Fruit fly (Drosophila melanogaster) whole organism, wandering third instar larva: Measurements from ENCODE around the gene CG16985.
A peak's percentile ranks its signal among the peaks of the same experiment; 100 is the strongest.

Experiments
- Abd-B ChIP-seq: fragments of >200 bp; optimal IDR thresholded peaks from 2 replicates; lab custom pipeline; 2017; ENCODE audit warnings: missing biosample characterization, missing genetic modification characterization
- CG32264 ChIP-seq: fragments of 200-800 bp; sonication (Bioruptor generic); optimal IDR thresholded peaks from 2 replicates; lab custom pipeline; 2016; ENCODE audit warnings: missing biosample characterization, missing genetic modification characterization
- CrebA ChIP-seq: fragments of 200-800 bp; sonication (Bioruptor generic); optimal IDR thresholded peaks from 2 replicates; lab custom pipeline; 2016; ENCODE audit warnings: missing biosample characterization, mild to moderate bottlenecking, missing genetic modification characterization, borderline replicate concordance
- Dfd ChIP-seq: fragments of >200 bp; optimal IDR thresholded peaks from 2 replicates; lab custom pipeline; 2017; ENCODE audit warnings: missing biosample characterization, missing genetic modification characterization
- GATAd ChIP-seq: sonication (Bioruptor generic); optimal IDR thresholded peaks from 2 replicates; lab custom pipeline; 2016; ENCODE audit warnings: missing biosample characterization, missing genetic modification characterization
- HLH106 ChIP-seq: fragments of 200-800 bp; optimal IDR thresholded peaks from 3 replicates; lab custom pipeline; 2019; ENCODE audit warnings: missing biosample characterization, mild to moderate bottlenecking, missing genetic modification characterization, moderate library complexity
- Hnf4 ChIP-seq: fragments of 200-800 bp; sonication (Bioruptor generic); optimal IDR thresholded peaks from 2 replicates; lab custom pipeline; 2016; ENCODE audit warnings: missing biosample characterization, mild to moderate bottlenecking, missing genetic modification characterization
- Hr83 ChIP-seq: fragments of 200-300 bp; sonication (Bioruptor generic); optimal IDR thresholded peaks from 2 replicates; lab custom pipeline; 2016; ENCODE audit warnings: missing biosample characterization, mild to moderate bottlenecking, missing genetic modification characterization, moderate library complexity; ENCODE audit not compliant: poor library complexity, severe bottlenecking
- Jra ChIP-seq: sonication (Bioruptor generic); optimal IDR thresholded peaks from 2 replicates; lab custom pipeline; 2016; ENCODE audit warnings: missing biosample characterization, missing genetic modification characterization
- Mio ChIP-seq: sonication (Bioruptor generic); optimal IDR thresholded peaks from 2 replicates; lab custom pipeline; 2016; ENCODE audit warnings: missing biosample characterization, missing genetic modification characterization
- N ChIP-seq: fragments of >200 bp; optimal IDR thresholded peaks from 2 replicates; lab custom pipeline; 2018; ENCODE audit warnings: missing biosample characterization, missing external identifiers, missing genetic modification characterization
- OdsH ChIP-seq: fragments of 200-800 bp; sonication (Bioruptor generic); optimal IDR thresholded peaks from 2 replicates; lab custom pipeline; 2016; ENCODE audit warnings: missing biosample characterization, mild to moderate bottlenecking, missing genetic modification characterization
- Rel ChIP-seq, 2 experiments: fragments of 200-800 bp; sonication (Bioruptor generic) in 1 of 2; optimal IDR thresholded peaks; 2 replicates in 1 of 2; 3 replicates in 1 of 2; lab custom pipeline; 2016 to 2019; ENCODE audit warnings: mild to moderate bottlenecking in 2 of 2, missing biosample characterization in 2 of 2, missing genetic modification characterization in 2 of 2, moderate library complexity in 1 of 2
- br ChIP-seq: fragments of 200-800 bp; sonication (Bioruptor generic); optimal IDR thresholded peaks from 2 replicates; lab custom pipeline; 2016; ENCODE audit warnings: missing biosample characterization, missing genetic modification characterization
- brk ChIP-seq: fragments of 200-800 bp; sonication (Bioruptor generic); optimal IDR thresholded peaks from 2 replicates; lab custom pipeline; 2016; ENCODE audit warnings: missing biosample characterization, mild to moderate bottlenecking, missing genetic modification characterization
- dsf ChIP-seq: sonication (Bioruptor generic); optimal IDR thresholded peaks from 2 replicates; lab custom pipeline; 2016; ENCODE audit warnings: missing biosample characterization, missing genetic modification characterization, borderline replicate concordance
- fru ChIP-seq: fragments of 200-800 bp; sonication (Bioruptor generic); optimal IDR thresholded peaks from 3 replicates; lab custom pipeline; 2016; ENCODE audit warnings: missing biosample characterization, mild to moderate bottlenecking, missing genetic modification characterization
- h ChIP-seq: fragments of 200-800 bp; sonication (Bioruptor generic); optimal IDR thresholded peaks from 3 replicates; lab custom pipeline; 2016; ENCODE audit warnings: missing biosample characterization, mild to moderate bottlenecking, missing genetic modification characterization
- jim ChIP-seq: fragments of 175-275, 200-325 bp; sonication (Bioruptor generic); optimal IDR thresholded peaks from 2 replicates; lab custom pipeline; 2016; ENCODE audit warnings: missing biosample characterization, mild to moderate bottlenecking, missing genetic modification characterization
- pan ChIP-seq: fragments of >200 bp; optimal IDR thresholded peaks from 2 replicates; lab custom pipeline; 2017
- psq ChIP-seq: fragments of 200-800 bp; sonication (Bioruptor generic); optimal IDR thresholded peaks from 3 replicates; lab custom pipeline; 2017; ENCODE audit warnings: missing biosample characterization, mild to moderate bottlenecking, missing genetic modification characterization, moderate library complexity
- rgr ChIP-seq: fragments of 200-800 bp; sonication (Bioruptor generic); optimal IDR thresholded peaks from 3 replicates; lab custom pipeline; 2016; ENCODE audit warnings: missing biosample characterization, mild to moderate bottlenecking, missing genetic modification characterization
- sage ChIP-seq: fragments of 200-800 bp; sonication (Bioruptor generic); optimal IDR thresholded peaks from 2 replicates; lab custom pipeline; 2016; ENCODE audit warnings: missing biosample characterization, mild to moderate bottlenecking, missing genetic modification characterization
- sv ChIP-seq: fragments of 200-800 bp; sonication (Bioruptor generic); optimal IDR thresholded peaks from 3 replicates; lab custom pipeline; 2016; ENCODE audit warnings: missing biosample characterization, missing genetic modification characterization
- woc ChIP-seq: sonication (Bioruptor generic); optimal IDR thresholded peaks from 2 replicates; lab custom pipeline; 2016; ENCODE audit warnings: missing biosample characterization, mild to moderate bottlenecking, missing genetic modification characterization

Gene CG16985

DNA sequence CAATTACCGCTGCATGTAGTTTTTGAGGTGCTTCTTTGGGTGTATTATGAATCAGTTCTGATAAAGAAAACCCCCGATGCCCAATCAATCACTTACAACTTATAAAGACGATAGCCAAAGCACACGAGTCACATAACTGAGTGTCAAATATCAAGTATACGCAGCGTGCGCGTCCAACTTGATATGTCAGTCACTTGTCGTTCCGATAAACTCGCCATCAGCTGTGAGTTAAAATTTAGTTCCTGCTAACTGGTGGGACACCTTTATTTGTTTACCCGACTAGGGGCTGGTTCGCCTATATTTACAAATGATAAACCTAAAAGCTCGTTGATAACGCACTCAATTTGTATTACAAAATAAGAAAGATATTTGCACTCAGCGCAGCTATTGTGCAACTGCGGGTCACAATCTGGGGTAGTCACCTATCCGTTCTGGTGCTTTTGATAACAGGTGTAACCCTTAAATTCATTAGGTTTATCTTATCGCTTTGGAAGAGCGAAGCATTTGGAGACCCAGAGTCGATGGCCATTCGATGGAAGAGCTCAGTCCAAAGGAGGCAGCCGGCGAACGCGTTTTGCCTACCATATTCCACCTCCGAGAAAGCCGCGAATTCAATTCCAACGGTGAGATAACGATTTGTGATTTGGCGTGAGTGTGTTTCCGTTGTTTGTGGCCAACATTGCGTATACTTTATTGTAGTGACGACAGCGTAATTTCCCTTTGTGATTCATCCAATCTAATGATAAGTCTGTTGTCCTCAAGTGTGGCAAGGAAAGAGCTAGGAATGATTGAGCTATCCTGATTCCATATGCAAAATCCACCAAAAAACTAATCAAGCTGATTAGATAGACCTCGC is 48.7 kb downstream of the CG16985 start, which contains the start of gene CG1246:
Gene CG1246 (plus strand): TSS at position 526 of the 856 bp plus-strand sequence.
- TF ChIP-seq psq = no peak
- TF ChIP-seq Abd-B (GFP tag; lab: Kevin White, UChicago) = no peak
- TF ChIP-seq jim (GFP tag; lab: Kevin White, UChicago) = no peak
- TF ChIP-seq brk = no peak
- TF ChIP-seq N (GFP tag; lab: Kevin White, UChicago) = no peak
- peak; percentile 17 for TF ChIP-seq Jra (GFP tag; lab: Kevin White, UChicago)
- peak; percentile 4 for TF ChIP-seq rgr (GFP tag; lab: Kevin White, UChicago)
- TF ChIP-seq woc (GFP tag; lab: Kevin White, UChicago) = no peak
- no peak for TF ChIP-seq Rel (GFP tag; optimal IDR thresholded peaks at IDR 0.05; lab: Kevin White, UChicago)
- TF ChIP-seq Rel (tag; optimal IDR thresholded peaks at IDR 0.05; lab: Kevin White, UChicago) = peak; percentile 56
- no peak for TF ChIP-seq dsf
- no peak for TF ChIP-seq fru (GFP tag; lab: Kevin White, UChicago)
- TF ChIP-seq pan (lab: Kevin White, UChicago) = no peak
- no peak for TF ChIP-seq br (GFP tag; lab: Kevin White, UChicago)
- no peak for TF ChIP-seq CG32264 (GFP tag; lab: Kevin White, UChicago)
- no peak for TF ChIP-seq Hr83 (GFP tag; lab: Kevin White, UChicago)
- TF ChIP-seq GATAd (GFP tag; lab: Kevin White, UChicago) = no peak
- no peak for TF ChIP-seq sage (GFP tag; lab: Kevin White, UChicago)
- no peak for TF ChIP-seq HLH106 (tag; lab: Kevin White, UChicago)
- no peak for TF ChIP-seq sv (GFP tag; lab: Kevin White, UChicago)
- peak; percentile 41 for TF ChIP-seq h (GFP tag; lab: Kevin White, UChicago)
- TF ChIP-seq Hnf4 (GFP tag; lab: Kevin White, UChicago) = no peak
- TF ChIP-seq Dfd (GFP tag; lab: Kevin White, UChicago) = no peak
- TF ChIP-seq OdsH (GFP tag; lab: Kevin White, UChicago) = no peak
- TF ChIP-seq CrebA = no peak
- no peak for TF ChIP-seq Mio (GFP tag; lab: Kevin White, UChicago)
